Worm (Caenorhabditis elegans): ENCODE results near the gene R07E3.6.

Gene R07E3.6

DNA sequence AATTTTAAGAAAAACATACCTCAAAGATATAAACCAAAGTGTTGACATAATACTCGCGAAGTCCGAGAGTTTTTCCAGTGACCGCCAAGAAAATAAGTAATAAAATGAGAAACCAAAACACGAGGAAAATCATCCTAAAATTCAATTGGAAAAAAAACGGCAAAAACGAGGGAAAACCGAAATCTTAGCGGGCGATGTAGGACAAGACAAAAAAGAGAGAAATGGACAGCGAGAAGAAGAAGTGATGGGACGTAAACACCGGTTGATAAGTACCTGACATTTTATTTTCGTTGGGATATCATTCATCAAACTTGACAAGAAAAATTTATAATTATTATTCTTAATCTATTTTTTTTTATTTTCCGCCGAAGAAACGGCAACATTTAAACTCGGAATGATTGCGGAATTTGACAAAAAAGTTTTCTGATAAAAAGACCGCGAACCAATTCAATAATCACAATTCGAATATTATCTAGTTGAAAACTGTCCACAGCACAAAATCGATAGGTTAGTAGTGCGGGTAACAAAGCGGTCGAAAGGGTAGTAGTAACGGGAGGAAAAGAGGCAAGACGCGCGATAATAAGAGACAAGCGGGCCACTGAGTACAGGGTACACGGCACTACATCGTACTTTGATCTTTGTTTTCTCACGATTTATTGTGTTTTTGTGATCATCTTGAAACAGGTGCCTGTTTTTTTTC is 10.0 kb downstream of the R07E3.6 start, which contains the start of gene acl-5:
acl-5 (minus strand) TSS at position 134 of the 700 bp plus-strand sequence.
- TF ChIP-seq unc-62 (GFP tag; optimal IDR thresholded peaks at IDR 0.05): no peak

- no peak for TF ChIP-seq unc-62 (GFP tag; optimal IDR thresholded peaks at IDR 0.05)
These were observed 14.6 kb downstream of the R07E3.6 start for ce11 chrX:10332035-10332614.

- no peak for TF ChIP-seq unc-62 (GFP tag; optimal IDR thresholded peaks at IDR 0.05)
These were observed 15.9 kb downstream of the R07E3.6 start, which contains the start of gene R07E3.4 for ce11 chrX:10333301-10333854. Gene R07E3.4, minus strand, starts transcription at chrX:10333351.

DNA sequence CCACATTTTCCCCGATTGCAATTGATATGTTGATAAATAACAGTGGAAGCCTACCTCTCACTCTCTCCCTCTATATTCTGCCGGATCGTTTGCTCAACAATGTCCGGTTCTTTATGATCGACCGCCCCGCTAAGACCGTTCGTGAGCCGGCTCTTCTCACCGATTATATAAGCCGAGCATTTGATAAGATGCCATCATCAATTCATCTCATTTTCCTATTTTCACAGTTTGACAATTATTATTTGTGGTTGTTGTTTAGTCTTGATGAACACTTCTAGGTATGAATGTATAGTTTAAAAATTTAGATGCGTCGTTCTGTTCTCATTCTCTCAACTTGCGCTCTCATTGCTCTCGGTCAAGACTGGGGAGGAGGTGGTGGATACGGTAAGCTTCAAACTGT is 18.6 kb downstream of the R07E3.6 start, which contains the start of gene idpa-3:
idpa-3 (plus strand) TSS at position 301 of the 400 bp plus-strand sequence.
- no peak for TF ChIP-seq unc-62 (GFP tag; optimal IDR thresholded peaks at IDR 0.05)

DNA sequence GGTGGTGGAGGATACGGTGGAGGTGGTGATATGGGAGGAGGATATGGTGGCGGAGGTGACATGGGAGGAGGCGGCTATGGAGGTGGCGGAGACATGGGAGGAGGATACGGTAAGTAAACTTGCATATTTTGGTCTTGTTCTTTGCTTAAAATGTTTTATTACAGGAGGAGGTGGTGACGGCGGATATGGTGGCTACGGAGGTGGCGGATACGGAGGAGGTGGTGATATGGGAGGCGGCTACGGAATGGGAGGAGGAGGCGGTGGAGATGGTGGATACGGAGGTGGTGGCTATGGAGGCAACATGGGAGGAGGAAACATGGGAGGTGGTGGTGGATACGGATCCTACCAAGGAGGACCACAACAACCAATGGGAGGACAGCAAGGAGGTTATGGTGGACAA is 19.1 kb downstream of the R07E3.6 start:
- TF ChIP-seq unc-62 (GFP tag; optimal IDR thresholded peaks at IDR 0.05): no peak

- no peak for TF ChIP-seq unc-62 (GFP tag; optimal IDR thresholded peaks at IDR 0.05)
These were observed 20.6 kb downstream of the R07E3.6 start, which contains the start of gene cut-5 for ce11 chrX:10338100-10338499. Gene cut-5, minus strand, starts transcription at chrX:10338200.

- no peak for TF ChIP-seq unc-62 (GFP tag; optimal IDR thresholded peaks at IDR 0.05)
These were observed 21.2 kb downstream of the R07E3.6 start for ce11 chrX:10338761-10339160.

- TF ChIP-seq unc-62 (GFP tag; optimal IDR thresholded peaks at IDR 0.05): no peak
These were observed 22.5 kb downstream of the R07E3.6 start for ce11 chrX:10340044-10340443.

- no peak for TF ChIP-seq unc-62 (GFP tag; optimal IDR thresholded peaks at IDR 0.05)
These were observed 23.5 kb downstream of the R07E3.6 start, which contains the start of gene R07E3.1 for ce11 chrX:10340986-10341385. Gene R07E3.1, minus strand, starts transcription at chrX:10341161.

DNA sequence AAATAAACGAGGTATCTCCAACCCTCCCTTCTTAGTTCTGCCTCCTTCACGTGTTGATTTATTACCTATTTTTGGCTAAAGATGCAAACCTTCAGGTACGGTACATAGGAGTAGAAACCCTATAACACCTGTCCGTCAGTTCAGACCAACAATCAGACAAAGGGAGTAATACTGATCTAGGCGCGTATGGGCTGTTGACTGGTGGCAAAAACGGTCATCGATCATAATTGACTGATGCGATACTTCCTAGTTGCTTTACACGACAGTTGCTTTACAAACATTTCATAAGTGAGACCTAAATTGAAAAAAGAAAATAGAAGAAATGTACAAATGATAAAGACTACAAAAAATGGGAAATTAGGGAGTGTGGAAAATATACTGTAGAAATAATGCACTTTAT is 32.6 kb downstream of the R07E3.6 start:
- TF ChIP-seq unc-62 (GFP tag; optimal IDR thresholded peaks at IDR 0.05): no peak

ce11 chrX:10353857-10354256 is 36.3 kb downstream of the R07E3.6 start:
- TF ChIP-seq unc-62 (GFP tag; optimal IDR thresholded peaks at IDR 0.05): no peak

- TF ChIP-seq unc-62 (GFP tag; optimal IDR thresholded peaks at IDR 0.05): no peak
These were observed 38.1 kb downstream of the R07E3.6 start, which contains the start of gene R07E3.7 for ce11 chrX:10355650-10356049. Gene R07E3.7, minus strand, starts transcription at chrX:10355750.

ce11 chrX:10358083-10358482 is 40.6 kb downstream of the R07E3.6 start, which contains the start of gene efhc-1:
Gene efhc-1, plus strand, starts transcription at chrX:10358383.
- no peak for TF ChIP-seq unc-62 (GFP tag; optimal IDR thresholded peaks at IDR 0.05)
